Worm (Caenorhabditis elegans) whole organism, dauer: Measurements from ENCODE around the gene T19D12.4.

ENCODE experiments used
- unc-62 ChIP-seq: sonication (generic microtip); optimal IDR thresholded peaks from 2 replicates; lab custom pipeline; 2017; ENCODE audit warnings: missing biosample characterization, missing genetic modification reagents, missing genetic modification characterization

Gene T19D12.4

DNA sequence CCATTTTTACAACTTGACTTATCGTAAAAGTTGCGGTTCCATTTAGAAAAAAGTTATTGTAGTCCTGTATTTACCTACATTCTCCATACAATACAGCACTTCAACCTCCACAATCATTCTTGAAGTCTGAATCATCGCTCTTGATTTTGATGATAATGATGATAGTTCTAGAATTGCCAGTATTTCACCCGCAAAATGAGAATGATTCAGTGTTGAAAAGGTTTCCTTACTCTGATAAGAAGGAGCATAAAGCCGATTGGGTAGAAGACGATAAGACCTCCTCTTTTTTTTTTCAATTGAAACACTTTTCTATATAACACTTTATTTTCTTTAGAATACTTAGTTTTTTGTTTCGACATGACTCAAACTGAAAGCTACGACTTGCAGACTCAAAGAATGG lies at the start of gene T19D12.4:
Gene T19D12.4, plus strand, starts transcription at position 295 of the 400 bp plus-strand sequence.
- TF ChIP-seq unc-62, result no peak

DNA sequence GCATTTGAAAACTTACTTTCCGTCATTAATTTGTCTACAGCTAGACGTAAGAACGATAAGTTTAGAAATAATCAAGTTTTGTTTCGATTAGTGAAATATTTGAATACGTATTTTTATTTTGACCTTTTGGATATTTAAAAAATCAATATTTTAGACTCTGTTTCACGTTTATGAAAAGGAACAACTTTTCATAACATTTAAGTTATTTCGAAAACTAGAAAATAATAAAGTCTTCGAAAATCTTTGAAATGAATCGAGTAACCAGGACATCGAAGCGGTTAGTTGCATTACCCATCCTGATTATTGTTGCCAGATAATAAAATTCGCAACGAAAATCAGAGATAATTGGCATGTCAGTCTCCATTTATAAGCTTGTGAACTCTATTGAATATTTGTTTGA lies 49.7 kb upstream of the T19D12.4 start, which contains the start of gene C56C10.6:
Gene C56C10.6, minus strand, starts transcription at position 101 of the 400 bp plus-strand sequence.
- TF ChIP-seq unc-62, result no peak

DNA sequence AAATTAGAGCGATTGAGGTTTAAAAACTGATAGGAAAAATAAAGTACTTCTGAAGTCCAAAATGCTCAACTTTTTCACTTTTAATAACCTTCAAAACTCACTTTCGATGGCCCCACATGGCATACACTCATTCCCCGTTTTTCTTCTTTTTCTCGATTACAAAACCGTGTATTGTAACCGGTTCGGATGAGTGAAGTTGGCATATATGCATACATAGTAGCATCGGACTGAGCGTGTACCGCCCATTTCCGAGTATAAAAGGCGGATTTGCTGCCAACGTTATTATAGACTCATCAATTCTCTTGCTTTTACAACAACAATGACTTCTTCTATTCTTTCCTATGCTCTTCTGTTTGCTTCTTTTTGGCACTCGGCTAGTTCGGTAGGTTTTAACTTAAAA lies 48.1 kb upstream of the T19D12.4 start, which contains the start of gene C56C10.4:
Gene C56C10.4, plus strand, starts transcription at position 301 of the 400 bp plus-strand sequence.
- TF ChIP-seq unc-62, result no peak

DNA sequence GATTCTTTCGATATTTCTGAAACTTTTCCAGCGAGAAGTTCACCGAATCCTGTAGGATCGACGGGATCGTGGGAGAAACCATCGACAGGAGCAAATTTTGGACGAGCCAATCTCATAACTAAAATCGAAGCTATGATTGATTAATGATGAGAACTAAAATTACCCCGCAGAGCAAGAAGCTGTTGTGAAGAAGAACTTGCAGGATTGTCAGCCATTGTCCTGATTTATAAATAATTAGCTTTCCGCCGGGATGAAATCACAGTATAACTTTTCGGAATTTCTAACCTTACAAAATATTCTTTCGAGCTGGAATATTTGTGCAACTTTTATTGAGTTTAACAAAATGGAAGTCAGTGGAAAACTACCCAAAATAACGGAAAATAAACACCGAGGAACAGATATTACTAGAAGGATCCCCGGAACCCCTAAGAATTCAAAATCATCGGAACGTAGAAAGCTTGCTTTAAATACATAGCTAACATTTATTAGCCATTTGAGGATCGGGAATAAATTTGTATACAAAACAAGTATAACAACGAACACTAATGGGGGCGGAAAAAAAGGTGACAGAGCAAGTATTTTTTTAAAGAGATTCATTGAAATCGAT lies 43.5 kb upstream of the T19D12.4 start, which contains the start of gene C56C10.7:
Gene C56C10.7, minus strand, starts transcription at position 312 of the 607 bp plus-strand sequence.
- TF ChIP-seq unc-62, result no peak

DNA sequence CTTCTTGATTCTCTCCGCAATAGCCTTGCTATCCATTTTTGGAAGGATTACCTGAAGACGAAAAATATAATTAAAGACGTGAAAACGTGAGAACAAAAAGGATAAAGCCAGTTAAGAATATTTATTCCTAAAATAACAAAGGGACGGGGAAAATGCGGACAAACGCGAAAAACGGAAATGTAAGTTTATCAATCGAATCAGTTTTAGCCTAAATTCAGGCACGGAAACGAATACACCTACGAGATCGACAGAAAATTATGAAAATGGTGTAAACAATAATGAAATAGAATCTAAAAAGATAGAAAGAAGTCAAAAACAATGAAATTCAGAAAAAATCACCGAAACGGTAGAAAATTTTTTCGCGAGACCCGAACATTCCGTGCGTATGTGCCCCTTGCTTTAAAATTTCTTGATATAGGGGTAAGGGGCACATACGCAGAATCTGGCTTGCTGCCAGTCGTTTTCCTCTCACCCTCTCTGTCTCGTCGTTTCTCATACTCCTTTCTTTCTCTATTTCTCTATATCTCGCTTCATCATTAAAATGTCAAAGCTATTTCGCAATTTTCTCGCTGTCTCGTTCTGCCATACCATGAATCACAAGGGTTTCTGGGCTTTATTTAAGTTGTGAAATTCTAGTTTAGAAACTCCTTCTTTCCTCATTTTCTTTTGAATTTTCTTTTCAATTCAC lies 42.2 kb upstream of the T19D12.4 start, which contains the start of gene icd-1:
Gene icd-1, minus strand, starts transcription at position 51 of the 688 bp plus-strand sequence.
- no peak for TF ChIP-seq unc-62

ce11 chrII:6589408-6589807 lies 41.5 kb upstream of the T19D12.4 start, which contains the start of gene vps-32.1:
TSS of gene vps-32.1 (plus strand) at chrII:6589708.
- no peak for TF ChIP-seq unc-62

- no peak for TF ChIP-seq unc-62
Measured at ce11 chrII:6591000-6591399, 39.9 kb upstream of the T19D12.4 start.

DNA sequence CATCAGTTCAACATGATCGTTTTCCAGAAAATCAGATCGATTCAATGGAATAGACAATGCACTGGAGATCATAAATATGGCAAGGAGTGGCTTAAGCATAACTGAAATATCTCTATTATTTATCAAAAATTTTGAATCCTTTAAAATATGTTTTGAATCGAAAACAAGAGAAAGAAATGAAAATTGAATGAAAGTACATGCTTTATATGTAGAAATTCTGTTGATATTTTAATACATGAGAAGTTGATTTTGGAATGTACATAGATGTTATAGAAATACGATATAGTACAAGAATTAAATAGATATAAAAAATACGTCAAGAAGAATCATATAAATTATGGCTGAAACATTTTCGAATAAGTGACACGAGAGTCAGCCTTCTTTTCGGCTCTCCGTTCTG lies 38.7 kb upstream of the T19D12.4 start, which contains the start of gene C56C10.9:
Gene C56C10.9, minus strand, starts transcription at position 101 of the 400 bp plus-strand sequence.
- TF ChIP-seq unc-62, result no peak

ce11 chrII:6594151-6594550 lies 36.8 kb upstream of the T19D12.4 start, which contains the start of gene aipr-1:
TSS of gene aipr-1 (minus strand) at chrII:6594251.
- no peak for TF ChIP-seq unc-62

- no peak for TF ChIP-seq unc-62
Measured at ce11 chrII:6597507-6597906, 33.4 kb upstream of the T19D12.4 start.

ce11 chrII:6598050-6598449 lies 32.9 kb upstream of the T19D12.4 start, which contains the start of gene dnj-8:
TSS of gene dnj-8 (minus strand) at chrII:6598080.
- no peak for TF ChIP-seq unc-62

ce11 chrII:6600973-6601372 lies 29.9 kb upstream of the T19D12.4 start, which contains the start of gene vps-33.2:
TSS of gene vps-33.2 (plus strand) at chrII:6601216.
- no peak for TF ChIP-seq unc-62

ce11 chrII:6608626-6609025 lies 22.3 kb upstream of the T19D12.4 start:
- TF ChIP-seq unc-62, result no peak

DNA sequence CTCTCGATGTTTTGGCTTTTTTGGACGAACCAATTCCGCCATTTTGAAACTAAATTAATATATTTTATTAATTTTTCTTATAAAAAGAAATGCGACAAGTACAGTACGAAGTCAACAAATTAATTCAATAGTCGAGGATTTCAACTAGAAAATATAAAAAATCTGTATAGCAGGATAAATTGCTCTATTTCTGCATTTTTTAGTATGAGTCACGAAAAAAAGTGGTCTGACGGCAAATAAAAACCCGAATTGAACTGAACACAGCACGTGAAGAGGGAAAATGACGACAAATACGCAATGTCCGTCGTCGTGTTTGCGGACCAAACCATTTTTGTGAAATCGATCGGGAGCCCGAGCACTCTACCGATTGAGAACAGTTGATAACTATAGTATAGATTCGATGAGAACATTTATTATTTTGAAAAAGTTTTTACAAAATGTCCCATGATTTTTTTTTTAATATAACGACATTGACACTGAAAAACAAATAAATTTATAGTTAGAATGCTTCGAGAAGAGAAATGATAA lies 21.5 kb upstream of the T19D12.4 start, which contains the start of gene epg-5:
Gene epg-5, minus strand, starts transcription at position 51 of the 528 bp plus-strand sequence.
- no peak for TF ChIP-seq unc-62

- TF ChIP-seq unc-62, result no peak
Measured at ce11 chrII:6610262-6610661, 20.6 kb upstream of the T19D12.4 start.

DNA sequence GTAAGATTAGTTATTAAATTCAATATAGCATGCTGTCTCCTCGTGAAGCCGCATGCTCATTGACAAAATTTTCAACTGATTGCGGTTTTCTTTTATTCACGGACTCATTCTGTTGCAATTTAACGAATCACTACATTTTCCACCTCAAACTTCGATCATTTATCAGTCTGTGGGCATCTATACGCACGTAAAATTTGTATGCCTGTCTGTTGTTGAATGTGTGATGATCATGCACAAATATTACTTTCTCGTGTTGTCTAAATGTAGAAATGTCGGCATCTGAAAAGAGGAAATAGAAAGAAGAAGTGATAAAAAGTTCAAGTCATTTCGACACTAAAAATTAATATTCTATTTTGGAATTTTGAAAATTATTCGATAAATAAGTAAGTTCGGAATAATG lies 18.4 kb upstream of the T19D12.4 start:
- no peak for TF ChIP-seq unc-62

DNA sequence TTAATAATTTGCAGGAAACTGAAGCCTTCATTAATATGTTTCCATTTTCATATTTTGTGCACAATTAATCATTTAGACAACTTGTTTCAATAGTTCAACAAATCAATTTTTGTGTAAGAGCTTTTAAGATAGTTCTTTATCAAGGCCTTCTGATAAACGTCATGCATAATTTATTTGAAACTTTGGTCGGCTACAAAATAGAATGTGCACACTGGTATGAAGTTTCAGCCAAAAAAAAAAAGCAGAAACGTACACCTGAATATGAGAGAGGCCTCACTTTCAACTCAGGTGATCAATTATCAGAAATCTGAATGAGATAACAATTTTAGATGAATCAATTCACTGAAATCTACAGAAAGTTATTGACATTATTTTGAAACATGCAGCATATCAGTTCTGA lies 16.4 kb upstream of the T19D12.4 start:
- TF ChIP-seq unc-62, result no peak
